Worm (Caenorhabditis elegans) whole organism, young adult: ENCODE data around the gene Y69E1A.5.

Experiments
- B0019.2 ChIP-seq: fragments of 200-800 bp; sonication (Bioruptor generic); conservative IDR thresholded peaks from 2 replicates; pipeline ENCODE4 v1.3.6; 2022; ENCODE audit warnings: missing genetic modification reagents, missing genetic modification characterization, missing compliant biosample characterization
- B0336.3 ChIP-seq: fragments of 200-800 bp; sonication (Bioruptor generic); IDR thresholded peaks from 2 replicates; pipeline ENCODE4 v1.3.6; 2022; ENCODE audit warnings: missing genetic modification characterization, missing compliant biosample characterization
- C17E4.6 ChIP-seq: fragments of 200-800 bp; sonication (Bioruptor generic); IDR thresholded peaks from 2 replicates; pipeline ENCODE4 v1.3.6; 2022; ENCODE audit warnings: missing genetic modification reagents, missing genetic modification characterization, missing compliant biosample characterization
- D2030.7 ChIP-seq: fragments of 200-800 bp; sonication (Bioruptor generic); IDR thresholded peaks from 2 replicates; pipeline ENCODE4 v1.3.6; 2022; ENCODE audit warnings: missing genetic modification reagents, missing genetic modification characterization, missing compliant biosample characterization
- F10E7.11 ChIP-seq: sonication (generic microtip); optimal IDR thresholded peaks from 2 replicates; lab custom pipeline; 2017; ENCODE audit warnings: mild to moderate bottlenecking, missing genetic modification characterization, moderate library complexity, missing compliant biosample characterization
- F22D6.2 ChIP-seq: sonication (generic microtip); optimal IDR thresholded peaks from 2 replicates; lab custom pipeline; 2016; ENCODE audit warnings: mild to moderate bottlenecking, missing genetic modification characterization, missing compliant biosample characterization
- F23B12.7 ChIP-seq: sonication (generic microtip); optimal IDR thresholded peaks from 2 replicates; lab custom pipeline; 2017; ENCODE audit warnings: missing genetic modification characterization, mild to moderate bottlenecking, missing compliant biosample characterization, antibody characterized with exemption, moderate library complexity; ENCODE audit not compliant: insufficient read depth
- F37B4.10 ChIP-seq: fragments of 200-800 bp; sonication (Bioruptor generic); IDR thresholded peaks from 2 replicates; pipeline ENCODE4 v1.3.6; 2022; ENCODE audit warnings: missing genetic modification characterization, missing compliant biosample characterization
- F49E8.2 ChIP-seq: sonication (generic microtip); optimal IDR thresholded peaks from 3 replicates; lab custom pipeline; 2017; ENCODE audit warnings: missing genetic modification characterization, mild to moderate bottlenecking, missing compliant biosample characterization, antibody characterized with exemption, moderate library complexity; ENCODE audit not compliant: insufficient read depth
- F55B11.4 ChIP-seq: sonication (generic microtip); optimal IDR thresholded peaks from 2 replicates; lab custom pipeline; 2016; ENCODE audit warnings: missing compliant biosample characterization, missing genetic modification characterization, borderline replicate concordance; ENCODE audit not compliant: insufficient read depth
- K11D2.4 ChIP-seq: fragments of 200-800 bp; sonication (Bioruptor generic); IDR thresholded peaks from 2 replicates; pipeline ENCODE4 v1.3.6; 2022; ENCODE audit warnings: missing genetic modification reagents, missing genetic modification characterization, missing compliant biosample characterization
- K12H6.12 ChIP-seq: fragments of 200-800 bp; sonication (Bioruptor generic); optimal IDR thresholded peaks from 2 replicates; lab custom pipeline; 2018; ENCODE audit warnings: mild to moderate bottlenecking, missing genetic modification characterization, missing compliant biosample characterization
- Y56A3A.18 ChIP-seq: fragments of 200-800 bp; sonication (Bioruptor generic); IDR thresholded peaks from 2 replicates; pipeline ENCODE4 v1.3.6; 2022; ENCODE audit warnings: missing genetic modification reagents, missing genetic modification characterization, missing compliant biosample characterization
- Y79H2A.3 ChIP-seq: fragments of 200-800 bp; sonication (Bioruptor generic); conservative IDR thresholded peaks from 2 replicates; pipeline ENCODE4 v1.3.6; 2022; ENCODE audit warnings: missing genetic modification reagents, missing genetic modification characterization, missing compliant biosample characterization
- ama-1 ChIP-seq, 3 experiments: fragments of 150-350 bp in 1 of 3; sonication (generic microtip) in 2 of 3; optimal IDR thresholded peaks; 2 replicates each; lab custom pipeline; 2014 to 2018; ENCODE audit warnings: missing biosample characterization in 2 of 3, missing genetic modification characterization in 2 of 3, missing genetic modification reagents in 2 of 3
- atf-7 ChIP-seq: sonication (generic microtip); optimal IDR thresholded peaks from 2 replicates; lab custom pipeline; 2017; ENCODE audit warnings: mild to moderate bottlenecking, missing genetic modification characterization, missing compliant biosample characterization
- attf-3 ChIP-seq: fragments of 200-800 bp; sonication (Bioruptor generic); conservative IDR thresholded peaks from 2 replicates; pipeline ENCODE4 v1.3.6; 2022; ENCODE audit warnings: missing genetic modification reagents, missing genetic modification characterization, missing compliant biosample characterization
- attf-5 ChIP-seq: fragments of 200-800 bp; sonication (Bioruptor generic); optimal IDR thresholded peaks from 2 replicates; lab custom pipeline; 2018; ENCODE audit warnings: mild to moderate bottlenecking, missing genetic modification characterization, missing compliant biosample characterization
- attf-6 ChIP-seq: fragments of 200-800 bp; sonication (Bioruptor generic); IDR thresholded peaks from 2 replicates; pipeline ENCODE4 v1.3.6; 2022; ENCODE audit warnings: missing genetic modification reagents, missing genetic modification characterization, missing compliant biosample characterization
- bed-1 ChIP-seq: fragments of 200-800 bp; sonication (Bioruptor generic); IDR thresholded peaks from 2 replicates; pipeline ENCODE4 v1.3.6; 2022; ENCODE audit warnings: missing genetic modification reagents, missing genetic modification characterization, missing compliant biosample characterization
- ceh-27 ChIP-seq: fragments of 200-800 bp; sonication (Bioruptor generic); optimal IDR thresholded peaks from 2 replicates; lab custom pipeline; 2018; ENCODE audit warnings: mild to moderate bottlenecking, missing genetic modification characterization, moderate library complexity, missing compliant biosample characterization
- dox-1 ChIP-seq: fragments of 200-800 bp; sonication (Bioruptor generic); IDR thresholded peaks from 2 replicates; pipeline ENCODE4 v1.3.6; 2022; ENCODE audit warnings: missing genetic modification reagents, missing genetic modification characterization, missing compliant biosample characterization
- dpl-1 ChIP-seq: fragments of 150-350 bp; optimal IDR thresholded peaks from 2 replicates; lab custom pipeline; 2014; ENCODE audit warnings: missing biosample characterization, missing genetic modification reagents, missing genetic modification characterization
- egrh-3 ChIP-seq: fragments of 200-800 bp; sonication (Bioruptor generic); IDR thresholded peaks from 2 replicates; pipeline ENCODE4 v1.3.6; 2022; ENCODE audit warnings: missing genetic modification reagents, missing genetic modification characterization, missing compliant biosample characterization
- ekl-4 ChIP-seq: fragments of 200-800 bp; sonication (Bioruptor generic); IDR thresholded peaks from 2 replicates; pipeline ENCODE4 v1.3.6; 2022; ENCODE audit warnings: missing genetic modification reagents, missing genetic modification characterization, missing compliant biosample characterization
- ets-4 ChIP-seq: fragments of 200-800 bp; sonication (Bioruptor generic); optimal IDR thresholded peaks from 2 replicates; lab custom pipeline; 2018; ENCODE audit warnings: mild to moderate bottlenecking, missing genetic modification characterization, missing compliant biosample characterization
- him-1 ChIP-seq: sonication (generic microtip); optimal IDR thresholded peaks from 2 replicates; lab custom pipeline; 2016; ENCODE audit warnings: missing genotype, missing genetic modification reagents, missing genetic modification characterization, missing compliant biosample characterization
- hlh-12 ChIP-seq: sonication (generic microtip); optimal IDR thresholded peaks from 2 replicates; lab custom pipeline; 2016; ENCODE audit warnings: missing genetic modification characterization, missing compliant biosample characterization
- hmg-20 ChIP-seq: fragments of 200-800 bp; sonication (Bioruptor generic); IDR thresholded peaks from 2 replicates; pipeline ENCODE4 v1.3.6; 2022; ENCODE audit warnings: missing genetic modification reagents, missing genetic modification characterization, missing compliant biosample characterization
- hsf-1 ChIP-seq: fragments of 200-800 bp; sonication (Bioruptor generic); IDR thresholded peaks from 2 replicates; pipeline ENCODE4 v1.3.6; 2022; ENCODE audit warnings: missing genetic modification reagents, missing genetic modification characterization, missing compliant biosample characterization
- lag-1 ChIP-seq: fragments of 200-800 bp; sonication (Bioruptor generic); IDR thresholded peaks from 2 replicates; pipeline ENCODE4 v1.3.6; 2022; ENCODE audit warnings: missing genetic modification reagents, missing genetic modification characterization, missing compliant biosample characterization
- lin-40 ChIP-seq: sonication (generic microtip); optimal IDR thresholded peaks from 2 replicates; lab custom pipeline; 2016; ENCODE audit warnings: missing genetic modification characterization, mild to moderate bottlenecking, missing compliant biosample characterization, missing genotype, missing genetic modification reagents
- lsy-27 ChIP-seq: sonication (generic microtip); optimal IDR thresholded peaks from 2 replicates; lab custom pipeline; 2017; ENCODE audit warnings: missing genetic modification characterization, mild to moderate bottlenecking, missing compliant biosample characterization, antibody characterized with exemption, missing genotype, borderline replicate concordance; ENCODE audit not compliant: insufficient read depth
- madf-3 ChIP-seq: fragments of 200-800 bp; sonication (Bioruptor generic); IDR thresholded peaks from 2 replicates; pipeline ENCODE4 v1.3.6; 2022; ENCODE audit warnings: missing genetic modification reagents, missing genetic modification characterization, missing compliant biosample characterization
- madf-6 ChIP-seq: fragments of 200-800 bp; sonication (Bioruptor generic); IDR thresholded peaks from 2 replicates; pipeline ENCODE4 v1.3.6; 2022; ENCODE audit warnings: missing genetic modification reagents, missing genetic modification characterization, missing compliant biosample characterization
- mes-4 ChIP-seq: sonication (generic microtip); optimal IDR thresholded peaks from 2 replicates; lab custom pipeline; 2016; ENCODE audit warnings: missing genotype, missing genetic modification characterization, missing compliant biosample characterization
- nfya-1 ChIP-seq: sonication (generic microtip); optimal IDR thresholded peaks from 2 replicates; lab custom pipeline; 2017; ENCODE audit warnings: antibody characterized with exemption, missing compliant biosample characterization, missing genetic modification characterization, borderline replicate concordance; ENCODE audit not compliant: insufficient read depth
- nhr-120 ChIP-seq: fragments of 200-800 bp; sonication (Bioruptor generic); IDR thresholded peaks from 2 replicates; pipeline ENCODE4 v1.3.6; 2022; ENCODE audit warnings: missing genetic modification characterization, missing compliant biosample characterization
- nhr-179 ChIP-seq: sonication (generic microtip); optimal IDR thresholded peaks from 2 replicates; lab custom pipeline; 2016; ENCODE audit warnings: mild to moderate bottlenecking, missing genetic modification characterization, missing compliant biosample characterization
- nhr-90 ChIP-seq: sonication (generic microtip); optimal IDR thresholded peaks from 2 replicates; lab custom pipeline; 2016; ENCODE audit warnings: missing genotype, mild to moderate bottlenecking, missing genetic modification characterization, missing compliant biosample characterization
- rcor-1 ChIP-seq: fragments of 200-800 bp; sonication (Bioruptor generic); IDR thresholded peaks from 2 replicates; pipeline ENCODE4 v1.3.6; 2022; ENCODE audit warnings: missing genetic modification reagents, missing genetic modification characterization, missing compliant biosample characterization
- sdz-38 ChIP-seq: sonication (generic microtip); optimal IDR thresholded peaks from 2 replicates; lab custom pipeline; 2016; ENCODE audit warnings: missing genotype, missing genetic modification characterization, missing compliant biosample characterization
- sea-2 ChIP-seq: fragments of 200-800 bp; sonication (Bioruptor generic); IDR thresholded peaks from 2 replicates; pipeline ENCODE4 v1.3.6; 2022; ENCODE audit warnings: missing genetic modification characterization, missing compliant biosample characterization
- tbx-9 ChIP-seq: sonication (generic microtip); optimal IDR thresholded peaks from 2 replicates; lab custom pipeline; 2016; ENCODE audit warnings: borderline replicate concordance, missing genetic modification characterization, inconsistent platforms, missing compliant biosample characterization
- ztf-18 ChIP-seq: sonication (generic microtip); optimal IDR thresholded peaks from 2 replicates; lab custom pipeline; 2016; ENCODE audit warnings: missing genotype, mild to moderate bottlenecking, missing genetic modification characterization, missing compliant biosample characterization

Y69E1A.5 gene

ce11 chrIV:10933062-10933552 lies 24.3 kb downstream of the Y69E1A.5 start, which contains the start of the genes dnc-1 and lsm-7 (continued):
- TF ChIP-seq rcor-1 (GFP tag; lab: Robert Waterston, UW) (no peak), K12H6.12 (peak; percentile 52), C17E4.6 (GFP tag; lab: Robert Waterston, UW) (no peak), lsy-27 (tag; lab: Kevin White, UChicago) (no peak), sdz-38 (tag; lab: Kevin White, UChicago) (no peak), lag-1 (GFP tag; lab: Robert Waterston, UW) (no peak), egrh-3 (GFP tag; lab: Robert Waterston, UW) (no peak), hmg-20 (GFP tag; lab: Robert Waterston, UW) (no peak), F37B4.10 (no peak), ceh-27 (GFP tag; lab: Kevin White, UChicago) (peak; percentile 3), sea-2 (GFP tag; lab: Robert Waterston, UW) (no peak), F22D6.2 (no peak), madf-3 (GFP tag; lab: Robert Waterston, UW) (no peak), B0019.2 (GFP tag; lab: Robert Waterston, UW) (0 out of 2 replicates have a peak, but pooled peaks have one; percentile 6)

DNA sequence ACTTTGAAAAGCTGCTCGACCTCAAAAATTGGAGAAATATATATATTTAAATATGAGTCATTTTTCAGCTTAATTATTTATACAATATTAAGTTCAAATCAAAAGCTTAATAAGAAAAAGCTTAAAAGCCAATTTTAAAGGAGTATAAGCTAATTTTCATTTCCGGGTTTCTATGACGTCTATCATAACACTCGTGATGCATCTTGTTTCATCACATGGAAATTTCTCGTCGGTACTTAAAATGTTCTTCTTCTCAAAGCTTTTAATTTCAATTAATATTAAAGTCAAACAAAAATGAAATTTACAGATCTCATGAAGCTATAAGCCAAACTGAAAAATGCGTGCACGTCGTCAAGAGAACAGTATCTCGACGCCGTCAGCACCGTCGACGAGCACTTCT lies 37.7 kb downstream of the Y69E1A.5 start, which contains the start of gene rbr-2:
TSS of gene rbr-2 (plus strand) at position 301 of the 400 bp plus-strand sequence.
- no peak for TF ChIP-seq ama-1 (optimal IDR thresholded peaks at IDR 0.05; lab: Kevin White, UChicago)
- TF ChIP-seq ama-1 (GFP tag; optimal IDR thresholded peaks at IDR 0.05; lab: Kevin White, UChicago) = no peak
- no peak for TF ChIP-seq madf-6 (GFP tag; lab: Robert Waterston, UW)
- no peak for TF ChIP-seq bed-1 (GFP tag; lab: Robert Waterston, UW)
- no peak for TF ChIP-seq mes-4 (tag; lab: Kevin White, UChicago)
- TF ChIP-seq Y56A3A.18 (GFP tag; lab: Robert Waterston, UW) = no peak
- no peak for TF ChIP-seq atf-7 (tag; lab: Kevin White, UChicago)
- no peak for TF ChIP-seq K11D2.4 (GFP tag; lab: Robert Waterston, UW)
- no peak for TF ChIP-seq F10E7.11 (tag; lab: Kevin White, UChicago)
- no peak for TF ChIP-seq Y79H2A.3 (GFP tag; lab: Robert Waterston, UW)
- TF ChIP-seq hsf-1 = no peak
- no peak for TF ChIP-seq nhr-90 (tag; lab: Kevin White, UChicago)

- TF ChIP-seq F55B11.4 (tag; lab: Kevin White, UChicago) (no peak), F49E8.2 (tag; lab: Kevin White, UChicago) (no peak), D2030.7 (GFP tag; lab: Robert Waterston, UW) (peak; percentile 14; the same call in 1 of the 2 replicates), nhr-179 (tag; lab: Kevin White, UChicago) (no peak), dox-1 (GFP tag; lab: Robert Waterston, UW) (peak; percentile 84), tbx-9 (tag; lab: Kevin White, UChicago) (no peak), nhr-120 (GFP tag; lab: Robert Waterston, UW) (no peak), attf-6 (GFP tag; lab: Robert Waterston, UW) (no peak), attf-5 (GFP tag; lab: Kevin White, UChicago) (peak; percentile 89), lin-40 (tag; lab: Kevin White, UChicago) (peak; percentile 75), ztf-18 (tag; lab: Kevin White, UChicago) (peak; percentile 64), him-1 (peak; percentile 19), ets-4 (GFP tag; lab: Kevin White, UChicago) (no peak), F23B12.7 (tag; lab: Kevin White, UChicago) (no peak), nfya-1 (tag; lab: Kevin White, UChicago) (no peak), hlh-12 (tag; lab: Kevin White, UChicago) (no peak), ekl-4 (peak; percentile 43), B0336.3 (GFP tag; lab: Robert Waterston, UW) (peak; percentile 74), dpl-1 (no peak), attf-3 (GFP tag; lab: Robert Waterston, UW) (0 out of 2 replicates have a peak, but pooled peaks have one; percentile 20), madf-3 (GFP tag; lab: Robert Waterston, UW) (no peak)
Observed at ce11 chrIV:10918877-10919560, 38.4 kb downstream of the Y69E1A.5 start.
